Fruit fly (Drosophila melanogaster): Measurements from ENCODE around the gene CG31743.

DNA sequence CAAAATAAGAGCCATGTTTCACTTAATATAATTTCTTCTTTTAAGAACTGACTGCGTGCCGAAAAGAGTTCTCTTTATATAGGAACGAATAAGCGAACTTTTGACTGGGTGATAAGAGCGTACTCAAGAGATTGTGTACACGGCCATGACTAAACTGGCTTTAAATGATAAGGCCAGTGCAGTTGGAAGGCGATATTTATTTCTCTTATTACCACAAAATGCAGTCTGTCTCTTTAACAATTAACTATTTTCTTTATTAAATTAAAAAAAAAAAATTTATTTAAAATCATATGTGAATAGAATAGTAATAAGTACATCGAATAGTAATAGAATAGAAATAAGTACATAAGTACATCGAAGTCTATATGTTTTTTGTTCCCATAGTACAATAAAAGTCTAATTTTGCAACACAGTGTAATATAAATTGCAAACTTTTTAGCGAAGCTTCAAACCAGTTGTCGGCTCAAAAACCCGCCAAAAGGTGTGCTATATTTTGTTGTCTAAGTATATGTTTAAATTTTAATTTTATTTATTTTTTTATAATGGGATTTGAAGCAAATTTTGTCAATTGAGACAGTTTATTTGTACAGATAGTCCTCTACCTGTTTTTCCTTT lies 26.9 kb upstream of the CG31743 start, which contains the start of gene CG31810:
- TF ChIP-seq jim (GFP tag; optimal IDR thresholded peaks at IDR 0.05) (no peak), Vsx2 (GFP tag; optimal IDR thresholded peaks at IDR 0.05; ENCODE audit: partially characterized antibody) (no peak), ey (GFP tag; optimal IDR thresholded peaks at IDR 0.05) (no peak), sage (GFP tag; optimal IDR thresholded peaks at IDR 0.05) (no peak), Hr78 (GFP tag; optimal IDR thresholded peaks at IDR 0.05) (no peak), Myc (optimal IDR thresholded peaks at IDR 0.05) (peak; percentile 36), N (GFP tag; optimal IDR thresholded peaks at IDR 0.05) (no peak), psq (GFP tag; optimal IDR thresholded peaks at IDR 0.05) (no peak), dsf (GFP tag; optimal IDR thresholded peaks at IDR 0.05; ENCODE audit: borderline replicate concordance) (no peak), br (GFP tag; optimal IDR thresholded peaks at IDR 0.05) (no peak), OdsH (GFP tag; optimal IDR thresholded peaks at IDR 0.05) (no peak), lola (GFP tag; optimal IDR thresholded peaks at IDR 0.05) (no peak), usp (GFP tag; optimal IDR thresholded peaks at IDR 0.05) (no peak)
